Fruit fly (Drosophila melanogaster) whole organism, embryonic: ENCODE data around the gene Acp36DE.

Source experiments
- Aef1 ChIP-seq: fragments of 200-800 bp; sonication (Bioruptor generic); IDR thresholded peaks from 3 replicates; pipeline ENCODE4 v1.3.6; 2022; ENCODE audit warnings: missing biosample characterization, missing genetic modification characterization
- Asciz ChIP-seq: fragments of 200-800 bp; sonication (Bioruptor generic); optimal IDR thresholded peaks from 2 replicates; lab custom pipeline; 2017; ENCODE audit warnings: missing biosample characterization, mild to moderate bottlenecking, missing genetic modification characterization, missing genetic modification reagents
- Bteb2 ChIP-seq: fragments of 200-800 bp; sonication (Bioruptor generic); optimal IDR thresholded peaks from 2 replicates; lab custom pipeline; 2016; ENCODE audit warnings: missing biosample characterization, missing genetic modification characterization
- CG10321 ChIP-seq: fragments of 200-800 bp; sonication (Bioruptor generic); IDR thresholded peaks from 2 replicates; pipeline ENCODE4 v1.3.6; 2022; ENCODE audit warnings: missing biosample characterization, missing genetic modification characterization
- CG11093 ChIP-seq: fragments of 200-800 bp; sonication (Bioruptor generic); IDR thresholded peaks from 3 replicates; pipeline ENCODE4 v1.3.6; 2022; ENCODE audit warnings: missing biosample characterization, missing genetic modification characterization
- CG11247 ChIP-seq: fragments of 200-800 bp; sonication (Bioruptor generic); IDR thresholded peaks from 2 replicates; pipeline ENCODE4 v1.3.6; 2022; ENCODE audit warnings: missing biosample characterization, missing genetic modification characterization
- CG11456 ChIP-seq: fragments of 200-800 bp; sonication (Bioruptor generic); IDR thresholded peaks from 3 replicates; pipeline ENCODE4 v1.3.6; 2022; ENCODE audit warnings: missing biosample characterization, missing genetic modification characterization
- CG11696 ChIP-seq: fragments of 200-800 bp; sonication (Bioruptor generic); IDR thresholded peaks from 2 replicates; pipeline ENCODE4 v1.3.6; 2022; ENCODE audit warnings: missing biosample characterization, missing genetic modification characterization
- CG12236 ChIP-seq: fragments of 200-800 bp; sonication (Bioruptor generic); optimal IDR thresholded peaks from 2 replicates; lab custom pipeline; 2016; ENCODE audit warnings: missing biosample characterization, missing genetic modification characterization
- CG12391 ChIP-seq: fragments of 200-800 bp; sonication (Bioruptor generic); optimal IDR thresholded peaks from 3 replicates; lab custom pipeline; 2018; ENCODE audit warnings: missing biosample characterization, mild to moderate bottlenecking, missing genetic modification characterization, moderate library complexity
- CG12769 ChIP-seq: fragments of 200-800 bp; sonication (Bioruptor generic); optimal IDR thresholded peaks from 2 replicates; lab custom pipeline; 2019; ENCODE audit warnings: missing biosample characterization, mild to moderate bottlenecking, missing genetic modification characterization, moderate library complexity
- CG13296 ChIP-seq: fragments of 200-800 bp; sonication (Bioruptor generic); optimal IDR thresholded peaks from 3 replicates; lab custom pipeline; 2018; ENCODE audit warnings: missing biosample characterization, mild to moderate bottlenecking, missing genetic modification characterization
- CG15269 ChIP-seq: fragments of 200-800 bp; sonication (Bioruptor generic); optimal IDR thresholded peaks from 2 replicates; lab custom pipeline; 2018; ENCODE audit warnings: missing biosample characterization, mild to moderate bottlenecking, missing genetic modification characterization, moderate library complexity
- CG15696 ChIP-seq: fragments of 200-800 bp; sonication (Bioruptor generic); optimal IDR thresholded peaks from 2 replicates; lab custom pipeline; 2019; ENCODE audit warnings: missing biosample characterization, mild to moderate bottlenecking, missing genetic modification characterization, moderate library complexity
- CG1832 ChIP-seq: fragments of 200-800 bp; sonication (Bioruptor generic); optimal IDR thresholded peaks from 2 replicates; lab custom pipeline; 2017; ENCODE audit warnings: missing biosample characterization, mild to moderate bottlenecking, missing genetic modification characterization, inconsistent platforms
- CG2116 ChIP-seq: fragments of 200-800 bp; sonication (Bioruptor generic); optimal IDR thresholded peaks from 3 replicates; lab custom pipeline; 2018; ENCODE audit warnings: missing biosample characterization, mild to moderate bottlenecking, missing genetic modification characterization
- CG2875 ChIP-seq: fragments of 200-800 bp; sonication (Bioruptor generic); optimal IDR thresholded peaks from 2 replicates; lab custom pipeline; 2017; ENCODE audit warnings: missing biosample characterization, mild to moderate bottlenecking, missing genetic modification characterization, missing genetic modification reagents
- CG3847 ChIP-seq: fragments of 200-800 bp; sonication (Bioruptor generic); IDR thresholded peaks from 2 replicates; pipeline ENCODE4 v1.3.6; 2022; ENCODE audit warnings: missing biosample characterization, missing genetic modification characterization
- CG42726 ChIP-seq: fragments of 200-800 bp; sonication (Bioruptor generic); IDR thresholded peaks from 2 replicates; pipeline ENCODE4 v1.3.6; 2022; ENCODE audit warnings: missing biosample characterization, missing genetic modification characterization; ENCODE audit not compliant: partially characterized antibody
- CG6254 ChIP-seq: fragments of 200-800 bp; sonication (Bioruptor generic); optimal IDR thresholded peaks from 3 replicates; lab custom pipeline; 2017; ENCODE audit warnings: mild to moderate bottlenecking, missing biosample characterization, missing genetic modification reagents, missing genetic modification characterization
- CG7271 ChIP-seq: fragments of 200-800 bp; sonication (Bioruptor generic); optimal IDR thresholded peaks from 2 replicates; lab custom pipeline; 2018; ENCODE audit warnings: missing biosample characterization, mild to moderate bottlenecking, missing genetic modification characterization, moderate library complexity
- CG9215 ChIP-seq: fragments of 200-800 bp; sonication (Bioruptor generic); IDR thresholded peaks from 2 replicates; pipeline ENCODE4 v1.3.6; 2022; ENCODE audit warnings: missing biosample characterization, missing genetic modification characterization
- D19A ChIP-seq: fragments of 200-800 bp; optimal IDR thresholded peaks from 3 replicates; lab custom pipeline; 2019; ENCODE audit warnings: missing biosample characterization, mild to moderate bottlenecking, missing genetic modification characterization, moderate library complexity
- Deaf1 ChIP-seq: fragments of 200-800 bp; optimal IDR thresholded peaks from 3 replicates; lab custom pipeline; 2019; ENCODE audit warnings: missing biosample characterization, mild to moderate bottlenecking, missing genetic modification characterization, moderate library complexity
- HLHmδ ChIP-seq: fragments of 200-800 bp; sonication (Bioruptor generic); optimal IDR thresholded peaks from 2 replicates; lab custom pipeline; 2018; ENCODE audit warnings: missing biosample characterization, mild to moderate bottlenecking, missing genetic modification characterization, moderate library complexity
- Hmx ChIP-seq: fragments of 200-800 bp; sonication (Bioruptor generic); optimal IDR thresholded peaks from 2 replicates; lab custom pipeline; 2016; ENCODE audit warnings: missing biosample characterization, missing genetic modification characterization
- Hr78 ChIP-seq, 2 experiments: fragments of 200-800 bp in 1 of 2; fragments of >200 bp in 1 of 2; sonication (Bioruptor generic) in 1 of 2; optimal IDR thresholded peaks; 2 replicates each; lab custom pipeline; 2017 to 2019; ENCODE audit warnings: missing biosample characterization in 2 of 2, missing genetic modification characterization in 2 of 2, mild to moderate bottlenecking in 1 of 2, moderate library complexity in 1 of 2
- Lhr ChIP-seq: fragments of 200-800 bp; sonication (Bioruptor generic); optimal IDR thresholded peaks from 3 replicates; lab custom pipeline; 2017; ENCODE audit warnings: mild to moderate bottlenecking, missing biosample characterization, missing genetic modification reagents, missing genetic modification characterization
- Oli ChIP-seq: fragments of 200-800 bp; sonication (Bioruptor generic); optimal IDR thresholded peaks from 2 replicates; lab custom pipeline; 2018; ENCODE audit warnings: missing biosample characterization, mild to moderate bottlenecking, missing genetic modification characterization, moderate library complexity
- Sin3A ChIP-seq: fragments of >200 bp; optimal IDR thresholded peaks from 2 replicates; lab custom pipeline; 2018
- ab ChIP-seq: fragments of 200-800 bp; sonication (Bioruptor generic); optimal IDR thresholded peaks from 2 replicates; lab custom pipeline; 2016; ENCODE audit warnings: missing biosample characterization, missing genetic modification characterization
- ac ChIP-seq: fragments of 200-800 bp; sonication (Bioruptor generic); optimal IDR thresholded peaks from 3 replicates; lab custom pipeline; 2017; ENCODE audit warnings: missing biosample characterization, mild to moderate bottlenecking, missing genetic modification characterization
- ap ChIP-seq: fragments of 200-800 bp; sonication (Bioruptor generic); IDR thresholded peaks from 2 replicates; pipeline ENCODE4 v1.3.6; 2022; ENCODE audit warnings: missing biosample characterization, missing genetic modification characterization
- bsh ChIP-seq, 2 experiments: fragments of 200-800 bp; sonication (Bioruptor generic); optimal IDR thresholded peaks; 2 replicates each; lab custom pipeline; 2017 to 2018; ENCODE audit warnings: mild to moderate bottlenecking in 2 of 2, missing biosample characterization in 2 of 2, missing genetic modification characterization in 2 of 2, moderate library complexity in 1 of 2
- cas ChIP-seq: fragments of 200-800 bp; sonication (Bioruptor generic); IDR thresholded peaks from 2 replicates; pipeline ENCODE4 v1.3.6; 2022; ENCODE audit warnings: missing biosample characterization, missing genetic modification characterization
- exex ChIP-seq: fragments of 200-800 bp; sonication (Bioruptor generic); optimal IDR thresholded peaks from 4 replicates; lab custom pipeline; 2018; ENCODE audit warnings: missing biosample characterization, mild to moderate bottlenecking, missing genetic modification characterization, moderate library complexity
- gt ChIP-seq: fragments of 200-800 bp; sonication (Bioruptor generic); IDR thresholded peaks from 2 replicates; pipeline ENCODE4 v1.3.6; 2022; ENCODE audit warnings: missing biosample characterization, missing genetic modification characterization
- h ChIP-seq: fragments of >200 bp; optimal IDR thresholded peaks from 2 replicates; lab custom pipeline; 2017
- jing ChIP-seq: fragments of 200-800 bp; sonication (Bioruptor generic); optimal IDR thresholded peaks from 2 replicates; lab custom pipeline; 2018; ENCODE audit warnings: missing biosample characterization, mild to moderate bottlenecking, missing genetic modification characterization
- odd ChIP-seq: fragments of 200-800 bp; sonication (Bioruptor generic); optimal IDR thresholded peaks from 2 replicates; lab custom pipeline; 2017; ENCODE audit warnings: missing biosample characterization, mild to moderate bottlenecking, missing genetic modification characterization
- psq ChIP-seq: fragments of 200-800 bp; sonication (Bioruptor generic); optimal IDR thresholded peaks from 2 replicates; lab custom pipeline; 2017; ENCODE audit warnings: missing biosample characterization, missing genetic modification characterization
- ranshi ChIP-seq: fragments of 200-800 bp; sonication (Bioruptor generic); IDR thresholded peaks from 2 replicates; pipeline ENCODE4 v1.3.6; 2022; ENCODE audit warnings: missing biosample characterization, missing genetic modification characterization
- repo ChIP-seq: fragments of 200-800 bp; sonication (Bioruptor generic); optimal IDR thresholded peaks from 2 replicates; lab custom pipeline; 2016; ENCODE audit warnings: missing biosample characterization, missing genetic modification characterization
- run ChIP-seq: fragments of 200-800 bp; sonication (Bioruptor generic); optimal IDR thresholded peaks from 3 replicates; lab custom pipeline; 2018; ENCODE audit warnings: missing biosample characterization, mild to moderate bottlenecking, missing genetic modification characterization
- sima ChIP-seq: fragments of 200-800 bp; sonication (Bioruptor generic); optimal IDR thresholded peaks from 2 replicates; lab custom pipeline; 2016; ENCODE audit warnings: missing biosample characterization, missing genetic modification characterization
- sqz ChIP-seq: fragments of 200-800 bp; sonication (Bioruptor generic); optimal IDR thresholded peaks from 3 replicates; lab custom pipeline; 2018; ENCODE audit warnings: missing biosample characterization, mild to moderate bottlenecking, missing genetic modification characterization
- tap ChIP-seq: fragments of 200-800 bp; optimal IDR thresholded peaks from 3 replicates; lab custom pipeline; 2019; ENCODE audit warnings: missing biosample characterization, mild to moderate bottlenecking, missing genetic modification characterization, moderate library complexity
- tna ChIP-seq: fragments of 200-800 bp; sonication (Bioruptor generic); IDR thresholded peaks from 2 replicates; pipeline ENCODE4 v1.3.6; 2022; ENCODE audit warnings: missing biosample characterization, missing genetic modification characterization; ENCODE audit not compliant: partially characterized antibody
- toy ChIP-seq: fragments of 200-800 bp; sonication (Bioruptor generic); IDR thresholded peaks from 2 replicates; pipeline ENCODE4 v1.3.6; 2022; ENCODE audit warnings: missing biosample characterization, missing genetic modification characterization
- ttk ChIP-seq: fragments of 200-800 bp; sonication (Bioruptor generic); IDR thresholded peaks from 2 replicates; pipeline ENCODE4 v2.1.2; 2022; ENCODE audit warnings: missing biosample characterization, missing genetic modification characterization
- zfh2 ChIP-seq: fragments of 200-800 bp; sonication (Bioruptor generic); optimal IDR thresholded peaks from 2 replicates; lab custom pipeline; 2016; ENCODE audit warnings: missing biosample characterization, missing genetic modification characterization

The Acp36DE gene

DNA sequence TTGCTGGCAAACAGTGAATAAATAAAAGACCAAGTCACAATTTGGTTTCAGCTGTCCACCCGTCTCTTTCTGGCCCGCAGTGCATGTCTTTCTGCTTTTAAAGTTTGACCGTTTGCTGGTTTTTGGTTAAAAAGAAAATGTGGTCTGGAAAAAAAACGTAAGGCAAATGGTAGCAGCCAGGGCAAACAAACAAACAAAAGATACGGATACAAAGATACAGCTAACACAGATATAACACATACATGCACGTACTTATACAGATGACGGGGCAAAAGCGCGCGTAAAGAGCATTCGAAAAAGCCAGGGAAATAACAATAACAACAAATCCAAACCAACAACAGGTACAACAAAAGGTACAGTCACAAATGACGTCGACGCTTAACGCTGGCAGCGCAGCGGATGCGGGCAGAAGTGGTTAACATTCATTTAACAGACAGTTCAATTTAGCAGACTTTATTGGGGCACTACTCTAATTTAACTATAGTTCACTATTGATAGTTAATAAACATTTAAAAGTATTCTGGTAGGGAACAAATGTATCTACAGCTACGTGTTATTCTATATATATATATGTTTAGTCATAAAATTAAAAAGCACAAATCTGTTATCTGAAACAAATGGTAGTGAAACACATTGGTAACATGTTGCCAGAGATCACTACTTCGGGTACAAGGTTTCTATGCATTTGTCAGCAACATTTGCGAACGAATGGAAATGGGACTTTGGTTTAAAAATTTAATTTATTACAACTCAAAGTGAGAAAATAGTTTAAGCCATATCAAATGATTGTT lies 44.7 kb downstream of the Acp36DE start (continued):
- no peak for TF ChIP-seq Asciz (GFP tag; lab: Kevin White, UChicago)
- TF ChIP-seq Lhr: no peak
- no peak for TF ChIP-seq ab (GFP tag; lab: Kevin White, UChicago)
- TF ChIP-seq ttk (GFP tag; lab: Robert Waterston, UW): no peak
- no peak for TF ChIP-seq Aef1 (GFP tag; lab: Robert Waterston, UW)
- no peak for TF ChIP-seq run
- TF ChIP-seq Hmx (GFP tag; lab: Kevin White, UChicago): no peak
- no peak for TF ChIP-seq sima (GFP tag; lab: Kevin White, UChicago)
- TF ChIP-seq h (lab: Kevin White, UChicago): no peak
- TF ChIP-seq CG3847 (GFP tag; lab: Robert Waterston, UW): no peak
- no peak for TF ChIP-seq CG13296
- TF ChIP-seq CG11696 (GFP tag; lab: Robert Waterston, UW): no peak
- TF ChIP-seq ac (GFP tag; lab: Kevin White, UChicago): no peak
- no peak for TF ChIP-seq odd (GFP tag; lab: Kevin White, UChicago)
- TF ChIP-seq CG9215 (GFP tag; lab: Robert Waterston, UW): no peak
- TF ChIP-seq psq (GFP tag; lab: Kevin White, UChicago): no peak
- no peak for TF ChIP-seq tna
- no peak for TF ChIP-seq Sin3A (lab: Kevin White, UChicago)
- peak; percentile 36 for TF ChIP-seq CG12769 (tag; lab: Kevin White, UChicago)
- TF ChIP-seq CG11093: no peak
- no peak for TF ChIP-seq HLHmδ (GFP tag; lab: Kevin White, UChicago)
- peak in 1 of 2 experiments; percentile 43 for TF ChIP-seq Hr78 (GFP tag; optimal IDR thresholded peaks at IDR 0.05; lab: Kevin White, UChicago)
- TF ChIP-seq repo: no peak
- TF ChIP-seq toy (GFP tag; lab: Robert Waterston, UW): no peak
- TF ChIP-seq zfh2 (GFP tag; lab: Kevin White, UChicago): no peak
- no peak for TF ChIP-seq Bteb2 (GFP tag; lab: Kevin White, UChicago)
- no peak for TF ChIP-seq CG1832 (GFP tag; lab: Kevin White, UChicago)
- no peak for TF ChIP-seq cas (GFP tag; lab: Robert Waterston, UW)
- no peak for TF ChIP-seq CG12236 (GFP tag; lab: Kevin White, UChicago)
- TF ChIP-seq exex: no peak
- peak; percentile 77 for TF ChIP-seq sqz (GFP tag; lab: Kevin White, UChicago)
- TF ChIP-seq jing (GFP tag; lab: Kevin White, UChicago): no peak
- no peak for TF ChIP-seq CG7271 (tag; lab: Kevin White, UChicago)
- TF ChIP-seq CG42726: no peak
- TF ChIP-seq CG15696 (tag; lab: Kevin White, UChicago): no peak
- peak; percentile 12 for TF ChIP-seq Deaf1 (tag; lab: Kevin White, UChicago)
- no peak for TF ChIP-seq CG11247 (GFP tag; lab: Robert Waterston, UW)
- TF ChIP-seq D19A (tag; lab: Kevin White, UChicago): no peak
- no peak for TF ChIP-seq tap (tag; lab: Kevin White, UChicago)
- no peak for TF ChIP-seq ap (GFP tag; lab: Robert Waterston, UW)
- peak; percentile 7 for TF ChIP-seq CG15269 (tag; lab: Kevin White, UChicago)
- TF ChIP-seq gt (GFP tag; lab: Robert Waterston, UW): no peak
- no peak for TF ChIP-seq ranshi (GFP tag; lab: Robert Waterston, UW)
- TF ChIP-seq CG10321: no peak
- TF ChIP-seq CG6254 (GFP tag; lab: Kevin White, UChicago): no peak
- no peak for TF ChIP-seq CG2116 (GFP tag; lab: Kevin White, UChicago)
- TF ChIP-seq Oli (tag; lab: Kevin White, UChicago): no peak
- TF ChIP-seq CG11456 (GFP tag; lab: Robert Waterston, UW): no peak
- no peak for TF ChIP-seq CG12391 (tag; lab: Kevin White, UChicago)
- TF ChIP-seq CG2875 (GFP tag; lab: Kevin White, UChicago): no peak
- no peak for TF ChIP-seq bsh (GFP tag; optimal IDR thresholded peaks at IDR 0.05; lab: Kevin White, UChicago)
